Worm (Caenorhabditis elegans) whole organism, L4 larva: ENCODE data around the gene clec-50.

ENCODE experiments used
- D1046.2 ChIP-seq: fragments of 200-800 bp; sonication (Bioruptor generic); IDR thresholded peaks from 2 replicates; pipeline ENCODE4 v1.3.6; 2022; ENCODE audit warnings: missing genetic modification characterization, missing compliant biosample characterization
- F10B5.3 ChIP-seq: sonication (generic microtip); optimal IDR thresholded peaks from 2 replicates; lab custom pipeline; 2016; ENCODE audit warnings: mild to moderate bottlenecking, missing genetic modification characterization, missing compliant biosample characterization
- F37D6.2 ChIP-seq: sonication (generic microtip); optimal IDR thresholded peaks from 2 replicates; lab custom pipeline; 2016; ENCODE audit warnings: mild to moderate bottlenecking, missing genetic modification characterization, missing compliant biosample characterization
- F49E8.2 ChIP-seq: sonication (generic microtip); optimal IDR thresholded peaks from 2 replicates; lab custom pipeline; 2016; ENCODE audit warnings: missing compliant biosample characterization, mild to moderate bottlenecking, missing genetic modification characterization, borderline replicate concordance
- T20F7.1 ChIP-seq: fragments of 200-800 bp; sonication (Bioruptor generic); optimal IDR thresholded peaks from 2 replicates; lab custom pipeline; 2018; ENCODE audit warnings: mild to moderate bottlenecking, missing genetic modification characterization, missing compliant biosample characterization
- T26A8.4 ChIP-seq: fragments of 200-800 bp; sonication (Bioruptor generic); IDR thresholded peaks from 2 replicates; pipeline ENCODE4 v1.3.6; 2022; ENCODE audit warnings: missing genetic modification characterization, missing compliant biosample characterization
- Y48G9A.11 ChIP-seq: fragments of 200-800 bp; sonication (Bioruptor generic); IDR thresholded peaks from 2 replicates; pipeline ENCODE4 v1.3.6; 2022; ENCODE audit warnings: missing genetic modification reagents, missing genetic modification characterization, missing compliant biosample characterization
- Y5F2A.4 ChIP-seq: fragments of 200-800 bp; sonication (Bioruptor generic); optimal IDR thresholded peaks from 2 replicates; lab custom pipeline; 2018; ENCODE audit warnings: mild to moderate bottlenecking, missing genetic modification characterization, missing compliant biosample characterization
- aha-1 ChIP-seq: fragments of 150-350 bp; peaks from one replicate; lab custom pipeline; 2014; ENCODE audit warnings: missing biosample characterization, missing genetic modification characterization
- ceh-20 ChIP-seq: fragments of 200-800 bp; sonication (Bioruptor generic); IDR thresholded peaks from 2 replicates; pipeline ENCODE4 v1.3.6; 2022; ENCODE audit warnings: missing genetic modification reagents, missing genetic modification characterization, missing compliant biosample characterization
- ceh-62 ChIP-seq: sonication (generic microtip); optimal IDR thresholded peaks from 2 replicates; lab custom pipeline; 2017; ENCODE audit warnings: missing biosample characterization, missing genetic modification characterization
- ceh-82 ChIP-seq: sonication (generic microtip); optimal IDR thresholded peaks from 2 replicates; lab custom pipeline; 2017; ENCODE audit warnings: missing biosample characterization, missing genetic modification characterization
- cey-2 ChIP-seq: sonication (generic microtip); optimal IDR thresholded peaks from 3 replicates; lab custom pipeline; 2017; ENCODE audit warnings: missing genetic modification characterization, mild to moderate bottlenecking, missing compliant biosample characterization, antibody characterized with exemption, borderline replicate concordance; ENCODE audit not compliant: insufficient read depth
- ctbp-1 ChIP-seq: fragments of 200-800 bp; sonication (Bioruptor generic); IDR thresholded peaks from 2 replicates; pipeline ENCODE4 v1.3.6; 2022; ENCODE audit warnings: missing genetic modification reagents, missing genetic modification characterization, missing compliant biosample characterization
- daf-19 ChIP-seq: fragments of 200-800 bp; sonication (Bioruptor generic); conservative IDR thresholded peaks from 2 replicates; pipeline ENCODE4 v1.3.6; 2022; ENCODE audit warnings: missing genetic modification characterization, missing compliant biosample characterization
- dmd-8 ChIP-seq: fragments of 200-800 bp; sonication (Bioruptor generic); IDR thresholded peaks from 2 replicates; pipeline ENCODE4 v1.3.6; 2022; ENCODE audit warnings: missing genetic modification characterization, missing compliant biosample characterization
- dmd-9 ChIP-seq: fragments of 200-800 bp; sonication (Bioruptor generic); IDR thresholded peaks from 2 replicates; pipeline ENCODE4 v1.3.6; 2022; ENCODE audit warnings: missing genetic modification reagents, missing genetic modification characterization, missing compliant biosample characterization
- dpl-1 ChIP-seq: fragments of 150-350 bp; optimal IDR thresholded peaks from 2 replicates; lab custom pipeline; 2014; ENCODE audit warnings: missing biosample characterization, missing genetic modification reagents, missing genetic modification characterization
- dve-1 ChIP-seq: sonication (generic microtip); optimal IDR thresholded peaks from 2 replicates; lab custom pipeline; 2017; ENCODE audit warnings: antibody characterized with exemption, mild to moderate bottlenecking, missing genetic modification characterization, missing compliant biosample characterization; ENCODE audit not compliant: insufficient read depth
- hlh-11 ChIP-seq: fragments of 200-800 bp; sonication (Bioruptor generic); optimal IDR thresholded peaks from 2 replicates; lab custom pipeline; 2018; ENCODE audit warnings: mild to moderate bottlenecking, missing genetic modification characterization, missing compliant biosample characterization
- hlh-30 ChIP-seq: sonication (generic microtip); optimal IDR thresholded peaks from 2 replicates; lab custom pipeline; 2017; ENCODE audit warnings: antibody characterized with exemption, mild to moderate bottlenecking, missing genetic modification characterization, missing compliant biosample characterization; ENCODE audit not compliant: insufficient read depth
- hmg-1.1 ChIP-seq: fragments of 200-800 bp; sonication (Bioruptor generic); IDR thresholded peaks from 2 replicates; pipeline ENCODE4 v1.3.6; 2022; ENCODE audit warnings: missing genetic modification reagents, missing genetic modification characterization, missing compliant biosample characterization
- lin-1 ChIP-seq: fragments of 200-800 bp; sonication (Bioruptor generic); IDR thresholded peaks from 2 replicates; pipeline ENCODE4 v1.3.6; 2022; ENCODE audit warnings: missing genetic modification reagents, missing genetic modification characterization, missing compliant biosample characterization
- lin-13 ChIP-seq: fragments of 150-350 bp; optimal IDR thresholded peaks from 2 replicates; lab custom pipeline; 2014; ENCODE audit warnings: missing biosample characterization, missing genetic modification reagents, missing genetic modification characterization
- lin-15B ChIP-seq: fragments of 150-350 bp; sonication (generic microtip); optimal IDR thresholded peaks from 3 replicates; lab custom pipeline; 2014; ENCODE audit warnings: missing biosample characterization, missing genetic modification characterization
- lin-29 ChIP-seq: fragments of 200-800 bp; sonication (Bioruptor generic); IDR thresholded peaks from 2 replicates; pipeline ENCODE4 v1.3.6; 2022; ENCODE audit warnings: missing genetic modification reagents, missing genetic modification characterization, missing compliant biosample characterization
- lin-38 ChIP-seq: fragments of 200-800 bp; sonication (Bioruptor generic); IDR thresholded peaks from 2 replicates; pipeline ENCODE4 v1.3.6; 2022; ENCODE audit warnings: missing genetic modification reagents, missing genetic modification characterization, missing compliant biosample characterization
- lin-39 ChIP-seq: fragments of 150-350 bp; optimal IDR thresholded peaks from 2 replicates; lab custom pipeline; 2014; ENCODE audit warnings: missing biosample characterization, missing genetic modification reagents, missing genetic modification characterization
- lsy-2 ChIP-seq, 2 experiments: fragments of 150-350 bp in 1 of 2; sonication (generic microtip) in 1 of 2; optimal IDR thresholded peaks; 2 replicates each; lab custom pipeline; 2014 to 2017; ENCODE audit warnings: missing biosample characterization in 2 of 2, missing genetic modification characterization in 2 of 2
- madf-5 ChIP-seq, 2 experiments: fragments of 200-800 bp; sonication (Bioruptor generic); IDR thresholded peaks; 2 replicates each; pipeline ENCODE4 v1.3.6; 2022; ENCODE audit warnings: missing compliant biosample characterization in 2 of 2, missing genetic modification characterization in 2 of 2
- madf-9 ChIP-seq: fragments of 200-800 bp; sonication (Bioruptor generic); conservative IDR thresholded peaks from 2 replicates; pipeline ENCODE4 v1.3.6; 2022; ENCODE audit warnings: missing genetic modification reagents, missing genetic modification characterization, missing compliant biosample characterization
- mes-2 ChIP-seq: sonication (generic microtip); optimal IDR thresholded peaks from 2 replicates; lab custom pipeline; 2016; ENCODE audit warnings: missing genotype, mild to moderate bottlenecking, missing genetic modification characterization, missing compliant biosample characterization; ENCODE audit not compliant: poor library complexity, severe bottlenecking
- mxl-2 ChIP-seq: fragments of 200-800 bp; sonication (Bioruptor generic); conservative IDR thresholded peaks from 2 replicates; pipeline ENCODE4 v1.3.6; 2022; ENCODE audit warnings: missing genetic modification reagents, missing genetic modification characterization, missing compliant biosample characterization
- nhr-10 ChIP-seq: fragments of 150-350 bp; optimal IDR thresholded peaks from 2 replicates; lab custom pipeline; 2014; ENCODE audit warnings: missing biosample characterization, missing genetic modification characterization
- nhr-111 ChIP-seq: fragments of 200-800 bp; sonication (Bioruptor generic); optimal IDR thresholded peaks from 2 replicates; lab custom pipeline; 2018; ENCODE audit warnings: mild to moderate bottlenecking, missing genetic modification characterization, missing compliant biosample characterization
- nhr-237 ChIP-seq: sonication (generic microtip); optimal IDR thresholded peaks from 2 replicates; lab custom pipeline; 2017; ENCODE audit warnings: missing biosample characterization, missing genetic modification characterization
- nhr-42 ChIP-seq: fragments of 200-800 bp; sonication (Bioruptor generic); IDR thresholded peaks from 2 replicates; pipeline ENCODE4 v1.3.6; 2022; ENCODE audit warnings: missing genetic modification characterization, missing compliant biosample characterization
- nhr-6 ChIP-seq: fragments of 150-350 bp; optimal IDR thresholded peaks from 2 replicates; lab custom pipeline; 2014; ENCODE audit warnings: missing biosample characterization, missing genetic modification characterization
- nhr-77 ChIP-seq: fragments of 150-350 bp; optimal IDR thresholded peaks from 2 replicates; lab custom pipeline; 2014; ENCODE audit warnings: missing biosample characterization, missing genetic modification characterization
- rbr-2 ChIP-seq: sonication (generic microtip); optimal IDR thresholded peaks from 2 replicates; lab custom pipeline; 2016; ENCODE audit warnings: missing genotype, missing genetic modification characterization, missing compliant biosample characterization
- set-16 ChIP-seq: fragments of 200-800 bp; sonication (Bioruptor generic); IDR thresholded peaks from 2 replicates; pipeline ENCODE4 v1.3.6; 2022; ENCODE audit warnings: missing genetic modification reagents, missing genetic modification characterization, missing compliant biosample characterization
- spr-3 ChIP-seq: fragments of 200-800 bp; sonication (Bioruptor generic); optimal IDR thresholded peaks from 2 replicates; lab custom pipeline; 2018; ENCODE audit warnings: mild to moderate bottlenecking, missing genetic modification characterization, missing compliant biosample characterization
- tag-97 ChIP-seq: fragments of 200-800 bp; sonication (Bioruptor generic); IDR thresholded peaks from 2 replicates; pipeline ENCODE4 v1.3.6; 2022; ENCODE audit warnings: missing genetic modification characterization, missing compliant biosample characterization
- tra-1 ChIP-seq: fragments of 200-800 bp; sonication (Bioruptor generic); IDR thresholded peaks from 2 replicates; pipeline ENCODE4 v1.3.6; 2022; ENCODE audit warnings: missing genetic modification reagents, missing genetic modification characterization, missing compliant biosample characterization
- unc-39 ChIP-seq: sonication (generic microtip); optimal IDR thresholded peaks from 2 replicates; lab custom pipeline; 2017; ENCODE audit warnings: missing biosample characterization, missing genetic modification characterization
- zip-2 ChIP-seq: fragments of 150-350 bp; optimal IDR thresholded peaks from 2 replicates; lab custom pipeline; 2014; ENCODE audit warnings: missing biosample characterization, missing genetic modification characterization
- ztf-7 ChIP-seq: fragments of 150-350 bp; optimal IDR thresholded peaks from 2 replicates; lab custom pipeline; 2014; ENCODE audit warnings: missing biosample characterization, missing genetic modification characterization

The clec-50 gene

ce11 chrV:19728731-19729130, 26.4 kb downstream of the clec-50 start, which contains the start of gene Y116F11A.3:
Gene Y116F11A.3 (plus strand): TSS chrV:19729031.
- TF ChIP-seq unc-39 (no peak), ztf-7 (tag; lab: Kevin White, UChicago) (no peak), ceh-20 (GFP tag; lab: Robert Waterston, UW) (no peak), lin-29 (GFP tag; lab: Robert Waterston, UW) (no peak), nhr-42 (no peak), dve-1 (tag; lab: Kevin White, UChicago) (no peak), lin-1 (no peak), lsy-2 (tag; optimal IDR thresholded peaks at IDR 0.05; lab: Kevin White, UChicago) (no peak), dmd-9 (GFP tag; lab: Robert Waterston, UW) (no peak), nhr-10 (tag; lab: Kevin White, UChicago) (no peak), aha-1 (tag; lab: Kevin White, UChicago) (no peak), spr-3 (GFP tag; lab: Kevin White, UChicago) (no peak), madf-9 (GFP tag; lab: Robert Waterston, UW) (no peak), ceh-82 (tag; lab: Kevin White, UChicago) (no peak), nhr-77 (no peak), F10B5.3 (tag; lab: Kevin White, UChicago) (no peak), cey-2 (no peak), tag-97 (GFP tag; lab: Robert Waterston, UW) (no peak), set-16 (GFP tag; lab: Robert Waterston, UW) (no peak), rbr-2 (tag; lab: Kevin White, UChicago) (no peak)

- peak; percentile 75 for TF ChIP-seq set-16 (GFP tag; lab: Robert Waterston, UW)
- peak; percentile 9 for TF ChIP-seq lin-13 (GFP tag; lab: Kevin White, UChicago)
- TF ChIP-seq hmg-1.1 (GFP tag; lab: Robert Waterston, UW): no peak
These were observed 27.2 kb downstream of the clec-50 start for ce11 chrV:19727990-19728389.

ce11 chrV:19724589-19724988, 30.6 kb downstream of the clec-50 start:
- TF ChIP-seq aha-1 (tag; lab: Kevin White, UChicago): peak; percentile 75
- TF ChIP-seq lin-15B (tag; lab: Kevin White, UChicago): no peak
- no peak for TF ChIP-seq lin-29 (GFP tag; lab: Robert Waterston, UW)
- no peak for TF ChIP-seq zip-2 (tag; lab: Kevin White, UChicago)
- no peak for TF ChIP-seq Y48G9A.11 (GFP tag; lab: Robert Waterston, UW)
- TF ChIP-seq lin-38 (GFP tag; lab: Robert Waterston, UW): no peak
- no peak for TF ChIP-seq mes-2
- no peak for TF ChIP-seq dmd-8 (GFP tag; lab: Robert Waterston, UW)
- TF ChIP-seq nhr-237 (tag; lab: Kevin White, UChicago): no peak
- TF ChIP-seq, all 104 proteins: peak for 1

ce11 chrV:19722881-19723280, 32.3 kb downstream of the clec-50 start:
- peak; percentile 69; the same call in 1 of the 2 replicates for TF ChIP-seq D1046.2 (GFP tag; lab: Robert Waterston, UW)
- TF ChIP-seq F49E8.2 (tag; lab: Kevin White, UChicago): no peak
- TF ChIP-seq nhr-111 (GFP tag; lab: Kevin White, UChicago): no peak
- TF ChIP-seq tra-1 (GFP tag; lab: Robert Waterston, UW): peak; percentile 43; the same call in 1 of the 2 replicates
- TF ChIP-seq ctbp-1 (GFP tag; lab: Robert Waterston, UW): peak; percentile 16; the same call in 1 of the 2 replicates
- peak; percentile 35 for TF ChIP-seq Y5F2A.4
- no peak for TF ChIP-seq T20F7.1
- no peak for TF ChIP-seq daf-19 (GFP tag; lab: Robert Waterston, UW)
- TF ChIP-seq mxl-2 (GFP tag; lab: Robert Waterston, UW): no peak
- TF ChIP-seq T26A8.4: no peak
- TF ChIP-seq zip-2 (tag; lab: Kevin White, UChicago): no peak
- TF ChIP-seq madf-5 (GFP tag; IDR thresholded peaks at IDR 0.05; lab: Robert Waterston, UW): no peak
- no peak for TF ChIP-seq hlh-30 (tag; lab: Kevin White, UChicago)
- TF ChIP-seq ceh-62: no peak
- TF ChIP-seq F37D6.2: no peak
- TF ChIP-seq nhr-6: peak; percentile 1
- no peak for TF ChIP-seq dpl-1 (GFP tag; lab: Kevin White, UChicago)
- TF ChIP-seq lin-39 (tag; lab: Kevin White, UChicago): no peak
- TF ChIP-seq hlh-11 (tag; lab: Kevin White, UChicago): peak; percentile 27
- no peak for TF ChIP-seq tag-97 (GFP tag; lab: Robert Waterston, UW)
- TF ChIP-seq nhr-237 (tag; lab: Kevin White, UChicago): no peak
- TF ChIP-seq ceh-20 (GFP tag; lab: Robert Waterston, UW): no peak
